Worm (Caenorhabditis elegans) whole organism, L2 larva: ENCODE measurements around the gene lido-9.

Experiments
- ama-1 ChIP-seq: fragments of 150-350 bp; optimal IDR thresholded peaks from 2 replicates; lab custom pipeline; 2018; ENCODE audit warnings: inconsistent platforms
- ceh-82 ChIP-seq: fragments of 150-350 bp; optimal IDR thresholded peaks from 2 replicates; lab custom pipeline; 2014; ENCODE audit warnings: missing biosample characterization, missing genetic modification characterization
- crh-2 ChIP-seq: sonication (generic microtip); optimal IDR thresholded peaks from 2 replicates; lab custom pipeline; 2017; ENCODE audit warnings: missing biosample characterization, missing genetic modification characterization
- dmd-4 ChIP-seq: sonication (generic microtip); optimal IDR thresholded peaks from 2 replicates; lab custom pipeline; 2017; ENCODE audit warnings: missing biosample characterization, missing genetic modification characterization
- egl-27 ChIP-seq: sonication (generic microtip); optimal IDR thresholded peaks from 3 replicates; lab custom pipeline; 2017; ENCODE audit warnings: missing biosample characterization, missing genetic modification reagents, missing genetic modification characterization
- elt-3 ChIP-seq: sonication (generic microtip); optimal IDR thresholded peaks from 2 replicates; lab custom pipeline; 2017; ENCODE audit warnings: missing biosample characterization, missing genetic modification characterization
- fos-1 ChIP-seq: fragments of 150-350 bp; optimal IDR thresholded peaks from 2 replicates; lab custom pipeline; 2014; ENCODE audit warnings: missing biosample characterization, missing genetic modification characterization
- lin-11 ChIP-seq: fragments of 150-350 bp; sonication (generic microtip); optimal IDR thresholded peaks from 2 replicates; lab custom pipeline; 2014; ENCODE audit warnings: missing biosample characterization, missing genetic modification characterization, inconsistent platforms, mixed read lengths
- lin-13 ChIP-seq: fragments of 150-350 bp; optimal IDR thresholded peaks from 2 replicates; lab custom pipeline; 2014; ENCODE audit warnings: missing biosample characterization, missing genetic modification reagents, missing genetic modification characterization
- mab-5 ChIP-seq: fragments of 150-350 bp; optimal IDR thresholded peaks from 2 replicates; lab custom pipeline; 2014; ENCODE audit warnings: missing biosample characterization, missing genetic modification characterization
- mdl-1 ChIP-seq, 2 experiments: fragments of 150-350 bp in 1 of 2; sonication (generic microtip) in 1 of 2; optimal IDR thresholded peaks; 2 replicates each; lab custom pipeline; 2017; ENCODE audit warnings: missing biosample characterization in 2 of 2, missing genetic modification characterization in 2 of 2
- nhr-10 ChIP-seq: sonication (generic microtip); optimal IDR thresholded peaks from 2 replicates; lab custom pipeline; 2017; ENCODE audit warnings: missing biosample characterization, missing genetic modification characterization
- nhr-12 ChIP-seq: fragments of 150-350 bp; optimal IDR thresholded peaks from 2 replicates; lab custom pipeline; 2014; ENCODE audit warnings: missing biosample characterization, missing genetic modification characterization
- nhr-21 ChIP-seq: fragments of 150-350 bp; optimal IDR thresholded peaks from 2 replicates; lab custom pipeline; 2014; ENCODE audit warnings: missing biosample characterization, missing genetic modification characterization
- nhr-23 ChIP-seq: fragments of 150-350 bp; optimal IDR thresholded peaks from 2 replicates; lab custom pipeline; 2014; ENCODE audit warnings: missing biosample characterization, missing genetic modification reagents, missing genetic modification characterization
- nhr-25 ChIP-seq: fragments of 150-350 bp; sonication (generic microtip); optimal IDR thresholded peaks from 3 replicates; lab custom pipeline; 2014; ENCODE audit warnings: missing biosample characterization, missing genetic modification characterization
- nhr-77 ChIP-seq: fragments of 150-350 bp; optimal IDR thresholded peaks from 2 replicates; lab custom pipeline; 2014; ENCODE audit warnings: missing biosample characterization, missing genetic modification characterization
- peb-1 ChIP-seq: fragments of 150-350 bp; optimal IDR thresholded peaks from 2 replicates; lab custom pipeline; 2014; ENCODE audit warnings: missing biosample characterization, missing genetic modification characterization
- sem-4 ChIP-seq: fragments of 150-350 bp; optimal IDR thresholded peaks from 2 replicates; lab custom pipeline; 2014; ENCODE audit warnings: missing biosample characterization, missing genetic modification reagents, missing genetic modification characterization
- unc-39 ChIP-seq: fragments of 150-350 bp; optimal IDR thresholded peaks from 2 replicates; lab custom pipeline; 2014; ENCODE audit warnings: missing biosample characterization, missing genetic modification characterization
- ztf-1 ChIP-seq: fragments of 200-800 bp; sonication (Bioruptor generic); conservative IDR thresholded peaks from 2 replicates; pipeline ENCODE4 v1.3.6; 2022; ENCODE audit warnings: missing genetic modification characterization, missing compliant biosample characterization
- ztf-11 ChIP-seq: sonication (generic microtip); optimal IDR thresholded peaks from 2 replicates; lab custom pipeline; 2017; ENCODE audit warnings: missing biosample characterization, missing genetic modification characterization

lido-9 gene

ce11 chrII:3048989-3049388 is 48.4 kb downstream of the lido-9 start:
- TF ChIP-seq ceh-82: no peak
- TF ChIP-seq nhr-10 (tag; lab: Kevin White, UChicago): no peak
- no peak for TF ChIP-seq crh-2 (tag; lab: Kevin White, UChicago)
- TF ChIP-seq egl-27: no peak
- TF ChIP-seq mdl-1 (tag; optimal IDR thresholded peaks at IDR 0.05; lab: Kevin White, UChicago): no peak
- TF ChIP-seq nhr-77 (tag; lab: Kevin White, UChicago): no peak

- TF ChIP-seq ztf-1 (GFP tag; lab: Robert Waterston, UW) (no peak), unc-39 (tag; lab: Kevin White, UChicago) (no peak)
- TF ChIP-seq, all 48 proteins: peak for 0
These were observed 50.1 kb downstream of the lido-9 start, which contains the start of gene sri-31 for ce11 chrII:3050703-3051102. TSS of gene sri-31 (plus strand) at chrII:3051003.

ce11 chrII:3051332-3051731 is 50.8 kb downstream of the lido-9 start:
- TF ChIP-seq ztf-11 (no peak), elt-3 (tag; lab: Kevin White, UChicago) (no peak), peb-1 (tag; lab: Kevin White, UChicago) (no peak), lin-11 (tag; lab: Kevin White, UChicago) (no peak), nhr-21 (tag; lab: Kevin White, UChicago) (no peak), ama-1 (lab: Kevin White, UChicago) (no peak), mab-5 (tag; lab: Kevin White, UChicago) (no peak), nhr-23 (tag; lab: Kevin White, UChicago) (no peak), unc-39 (tag; lab: Kevin White, UChicago) (no peak), nhr-25 (no peak), lin-13 (GFP tag; lab: Kevin White, UChicago) (no peak), fos-1 (tag; lab: Kevin White, UChicago) (no peak), dmd-4 (tag; lab: Kevin White, UChicago) (no peak), nhr-12 (tag; lab: Kevin White, UChicago) (no peak), nhr-77 (tag; lab: Kevin White, UChicago) (no peak), sem-4 (tag; lab: Kevin White, UChicago) (no peak), nhr-10 (tag; lab: Kevin White, UChicago) (no peak)
- TF ChIP-seq, all 48 proteins: peak for 0
